Worm (Caenorhabditis elegans): ENCODE measurements around the gene ncs-4.

ce11 chrX:10160097-10160677 is 16.1 kb upstream of the ncs-4 start, which contains the start of gene F09B9.4:
- TF ChIP-seq F49E8.2 (tag; optimal IDR thresholded peaks at IDR 0.05; ENCODE audit: insufficient read depth) (no peak), lin-40 (tag; optimal IDR thresholded peaks at IDR 0.05) (no peak), ama-1 (optimal IDR thresholded peaks at IDR 0.05) (no peak), ama-1 (GFP tag; optimal IDR thresholded peaks at IDR 0.05) (no peak), Y95B8A.8 (GFP tag; IDR thresholded peaks at IDR 0.05) (no peak), madf-6 (GFP tag; IDR thresholded peaks at IDR 0.05) (no peak), lin-35 (GFP tag; optimal IDR thresholded peaks at IDR 0.05) (no peak), nhr-90 (tag; optimal IDR thresholded peaks at IDR 0.05) (no peak), B0035.1 (tag; optimal IDR thresholded peaks at IDR 0.05) (no peak), lin-26 (GFP tag; IDR thresholded peaks at IDR 0.05) (no peak), efl-1 (GFP tag; optimal IDR thresholded peaks at IDR 0.05) (no peak)

All from whole organism, young adult.